Worm (Caenorhabditis elegans) whole organism, L4 larva: ENCODE results near the gene B0334.13.

Experiments
- F37D6.2 ChIP-seq: sonication (generic microtip); optimal IDR thresholded peaks from 2 replicates; lab custom pipeline; 2016; ENCODE audit warnings: mild to moderate bottlenecking, missing genetic modification characterization, missing compliant biosample characterization
- F44E2.7 ChIP-seq: fragments of 200-800 bp; sonication (Bioruptor generic); IDR thresholded peaks from 2 replicates; pipeline ENCODE4 v2.1.2; 2022; ENCODE audit warnings: missing genetic modification characterization, missing compliant biosample characterization
- F49E8.2 ChIP-seq: sonication (generic microtip); optimal IDR thresholded peaks from 2 replicates; lab custom pipeline; 2016; ENCODE audit warnings: missing compliant biosample characterization, mild to moderate bottlenecking, missing genetic modification characterization, borderline replicate concordance
- R02D3.7 ChIP-seq: fragments of 150-350 bp; sonication (generic microtip); optimal IDR thresholded peaks from 3 replicates; lab custom pipeline; 2014; ENCODE audit warnings: missing biosample characterization, missing genetic modification characterization
- T26A8.4 ChIP-seq: fragments of 200-800 bp; sonication (Bioruptor generic); IDR thresholded peaks from 2 replicates; pipeline ENCODE4 v1.3.6; 2022; ENCODE audit warnings: missing genetic modification characterization, missing compliant biosample characterization
- Y48G9A.11 ChIP-seq: fragments of 200-800 bp; sonication (Bioruptor generic); IDR thresholded peaks from 2 replicates; pipeline ENCODE4 v1.3.6; 2022; ENCODE audit warnings: missing genetic modification reagents, missing genetic modification characterization, missing compliant biosample characterization
- Y5F2A.4 ChIP-seq: fragments of 200-800 bp; sonication (Bioruptor generic); optimal IDR thresholded peaks from 2 replicates; lab custom pipeline; 2018; ENCODE audit warnings: mild to moderate bottlenecking, missing genetic modification characterization, missing compliant biosample characterization
- ZK337.2 ChIP-seq: fragments of 200-800 bp; sonication (Bioruptor generic); IDR thresholded peaks from 2 replicates; pipeline ENCODE4 v1.3.6; 2022; ENCODE audit warnings: missing genetic modification reagents, missing genetic modification characterization, missing compliant biosample characterization
- aha-1 ChIP-seq: fragments of 150-350 bp; peaks from one replicate; lab custom pipeline; 2014; ENCODE audit warnings: missing biosample characterization, missing genetic modification characterization
- aly-2 ChIP-seq: sonication (generic microtip); optimal IDR thresholded peaks from 2 replicates; lab custom pipeline; 2018; ENCODE audit warnings: missing biosample characterization, missing genetic modification characterization
- ceh-20 ChIP-seq: fragments of 200-800 bp; sonication (Bioruptor generic); IDR thresholded peaks from 2 replicates; pipeline ENCODE4 v1.3.6; 2022; ENCODE audit warnings: missing genetic modification reagents, missing genetic modification characterization, missing compliant biosample characterization
- ceh-28 ChIP-seq: fragments of 150-350 bp; optimal IDR thresholded peaks from 2 replicates; lab custom pipeline; 2014; ENCODE audit warnings: missing biosample characterization, missing genetic modification reagents, missing genetic modification characterization
- ceh-32 ChIP-seq: sonication (generic microtip); optimal IDR thresholded peaks from 2 replicates; lab custom pipeline; 2016; ENCODE audit warnings: mild to moderate bottlenecking, missing genetic modification characterization, missing compliant biosample characterization; ENCODE audit not compliant: poor library complexity
- ceh-44 ChIP-seq: fragments of 200-800 bp; sonication (Bioruptor generic); IDR thresholded peaks from 2 replicates; pipeline ENCODE4 v1.3.6; 2022; ENCODE audit warnings: missing genetic modification reagents, missing genetic modification characterization, missing compliant biosample characterization
- ces-1 ChIP-seq: fragments of 150-350 bp; sonication (generic microtip); optimal IDR thresholded peaks from 4 replicates; lab custom pipeline; 2014; ENCODE audit warnings: missing biosample characterization, missing genetic modification reagents, missing genetic modification characterization
- cey-2 ChIP-seq: sonication (generic microtip); optimal IDR thresholded peaks from 3 replicates; lab custom pipeline; 2017; ENCODE audit warnings: missing genetic modification characterization, mild to moderate bottlenecking, missing compliant biosample characterization, antibody characterized with exemption, borderline replicate concordance; ENCODE audit not compliant: insufficient read depth
- ctbp-1 ChIP-seq: fragments of 200-800 bp; sonication (Bioruptor generic); IDR thresholded peaks from 2 replicates; pipeline ENCODE4 v1.3.6; 2022; ENCODE audit warnings: missing genetic modification reagents, missing genetic modification characterization, missing compliant biosample characterization
- daf-12 ChIP-seq: fragments of 150-350 bp; optimal IDR thresholded peaks from 2 replicates; lab custom pipeline; 2014; ENCODE audit warnings: missing biosample characterization, missing genetic modification reagents, missing genetic modification characterization
- daf-19 ChIP-seq: fragments of 200-800 bp; sonication (Bioruptor generic); conservative IDR thresholded peaks from 2 replicates; pipeline ENCODE4 v1.3.6; 2022; ENCODE audit warnings: missing genetic modification characterization, missing compliant biosample characterization
- daf-8 ChIP-seq: fragments of 200-800 bp; sonication (Bioruptor generic); IDR thresholded peaks from 2 replicates; pipeline ENCODE4 v1.3.6; 2022; ENCODE audit warnings: missing genetic modification characterization, missing compliant biosample characterization
- dmd-8 ChIP-seq: fragments of 200-800 bp; sonication (Bioruptor generic); IDR thresholded peaks from 2 replicates; pipeline ENCODE4 v1.3.6; 2022; ENCODE audit warnings: missing genetic modification characterization, missing compliant biosample characterization
- dmd-9 ChIP-seq: fragments of 200-800 bp; sonication (Bioruptor generic); IDR thresholded peaks from 2 replicates; pipeline ENCODE4 v1.3.6; 2022; ENCODE audit warnings: missing genetic modification reagents, missing genetic modification characterization, missing compliant biosample characterization
- dpl-1 ChIP-seq: fragments of 150-350 bp; optimal IDR thresholded peaks from 2 replicates; lab custom pipeline; 2014; ENCODE audit warnings: missing biosample characterization, missing genetic modification reagents, missing genetic modification characterization
- hlh-11 ChIP-seq: fragments of 200-800 bp; sonication (Bioruptor generic); optimal IDR thresholded peaks from 2 replicates; lab custom pipeline; 2018; ENCODE audit warnings: mild to moderate bottlenecking, missing genetic modification characterization, missing compliant biosample characterization
- hlh-30 ChIP-seq: sonication (generic microtip); optimal IDR thresholded peaks from 2 replicates; lab custom pipeline; 2017; ENCODE audit warnings: antibody characterized with exemption, mild to moderate bottlenecking, missing genetic modification characterization, missing compliant biosample characterization; ENCODE audit not compliant: insufficient read depth
- jun-1 ChIP-seq: fragments of 150-350 bp; optimal IDR thresholded peaks from 2 replicates; lab custom pipeline; 2014; ENCODE audit warnings: missing biosample characterization, missing genetic modification reagents, missing genetic modification characterization
- lim-7 ChIP-seq: fragments of 200-800 bp; sonication (Bioruptor generic); IDR thresholded peaks from 2 replicates; pipeline ENCODE4 v1.3.6; 2022; ENCODE audit warnings: missing genetic modification characterization, missing compliant biosample characterization
- lin-1 ChIP-seq: fragments of 200-800 bp; sonication (Bioruptor generic); IDR thresholded peaks from 2 replicates; pipeline ENCODE4 v1.3.6; 2022; ENCODE audit warnings: missing genetic modification reagents, missing genetic modification characterization, missing compliant biosample characterization
- lin-39 ChIP-seq: fragments of 150-350 bp; optimal IDR thresholded peaks from 2 replicates; lab custom pipeline; 2014; ENCODE audit warnings: missing biosample characterization, missing genetic modification reagents, missing genetic modification characterization
- lir-3 ChIP-seq: sonication (generic microtip); optimal IDR thresholded peaks from 2 replicates; lab custom pipeline; 2016; ENCODE audit warnings: mild to moderate bottlenecking, missing genetic modification characterization, missing compliant biosample characterization
- lsy-2 ChIP-seq, 2 experiments: fragments of 150-350 bp in 1 of 2; sonication (generic microtip) in 1 of 2; optimal IDR thresholded peaks; 2 replicates each; lab custom pipeline; 2014 to 2017; ENCODE audit warnings: missing biosample characterization in 2 of 2, missing genetic modification characterization in 2 of 2
- mxl-3 ChIP-seq: fragments of 200-800 bp; sonication (Bioruptor generic); optimal IDR thresholded peaks from 2 replicates; lab custom pipeline; 2018; ENCODE audit warnings: mild to moderate bottlenecking, missing genetic modification characterization, missing compliant biosample characterization
- nhr-111 ChIP-seq: fragments of 200-800 bp; sonication (Bioruptor generic); optimal IDR thresholded peaks from 2 replicates; lab custom pipeline; 2018; ENCODE audit warnings: mild to moderate bottlenecking, missing genetic modification characterization, missing compliant biosample characterization
- nhr-237 ChIP-seq: sonication (generic microtip); optimal IDR thresholded peaks from 2 replicates; lab custom pipeline; 2017; ENCODE audit warnings: missing biosample characterization, missing genetic modification characterization
- nhr-25 ChIP-seq: sonication (generic microtip); optimal IDR thresholded peaks from 2 replicates; lab custom pipeline; 2017; ENCODE audit warnings: missing genetic modification characterization, mild to moderate bottlenecking, missing compliant biosample characterization, antibody characterized with exemption, moderate library complexity, borderline replicate concordance; ENCODE audit not compliant: insufficient read depth
- nhr-28 ChIP-seq: fragments of 150-350 bp; optimal IDR thresholded peaks from 2 replicates; lab custom pipeline; 2014; ENCODE audit warnings: missing biosample characterization, missing genetic modification characterization
- nhr-41 ChIP-seq: fragments of 200-800 bp; sonication (Bioruptor generic); IDR thresholded peaks from 2 replicates; pipeline ENCODE4 v1.3.6; 2022; ENCODE audit warnings: missing genetic modification reagents, missing genetic modification characterization, missing compliant biosample characterization
- nhr-48 ChIP-seq: sonication (generic microtip); optimal IDR thresholded peaks from 2 replicates; lab custom pipeline; 2016; ENCODE audit warnings: mild to moderate bottlenecking, missing genetic modification characterization, missing compliant biosample characterization
- nhr-76 ChIP-seq: fragments of 150-350 bp; optimal IDR thresholded peaks from 2 replicates; lab custom pipeline; 2014; ENCODE audit warnings: missing biosample characterization, missing genetic modification characterization
- nhr-77 ChIP-seq: fragments of 150-350 bp; optimal IDR thresholded peaks from 2 replicates; lab custom pipeline; 2014; ENCODE audit warnings: missing biosample characterization, missing genetic modification characterization
- pqm-1 ChIP-seq: sonication (generic microtip); optimal IDR thresholded peaks from 2 replicates; lab custom pipeline; 2017; ENCODE audit warnings: missing biosample characterization, missing genetic modification characterization
- set-16 ChIP-seq: fragments of 200-800 bp; sonication (Bioruptor generic); IDR thresholded peaks from 2 replicates; pipeline ENCODE4 v1.3.6; 2022; ENCODE audit warnings: missing genetic modification reagents, missing genetic modification characterization, missing compliant biosample characterization
- snpc-1.2 ChIP-seq: fragments of 200-800 bp; sonication (Bioruptor generic); IDR thresholded peaks from 2 replicates; pipeline ENCODE4 v1.3.6; 2022; ENCODE audit warnings: missing genetic modification reagents, missing genetic modification characterization, missing compliant biosample characterization
- snpc-4 ChIP-seq: fragments of 150-350 bp; optimal IDR thresholded peaks from 2 replicates; lab custom pipeline; 2014; ENCODE audit warnings: missing biosample characterization, missing genetic modification characterization
- spr-3 ChIP-seq: fragments of 200-800 bp; sonication (Bioruptor generic); optimal IDR thresholded peaks from 2 replicates; lab custom pipeline; 2018; ENCODE audit warnings: mild to moderate bottlenecking, missing genetic modification characterization, missing compliant biosample characterization
- unc-62 ChIP-seq, 3 experiments: fragments of 150-350 bp in 1 of 3; sonication (generic microtip); optimal IDR thresholded peaks in 2 of 3; peaks in 1 of 3; 1 replicate in 1 of 3; 2 replicates in 2 of 3; lab custom pipeline; 2014 to 2017; ENCODE audit warnings: missing biosample characterization in 3 of 3, missing genetic modification characterization in 3 of 3, missing genetic modification reagents in 3 of 3, missing genotype in 1 of 3
- vab-7 ChIP-seq: fragments of 200-800 bp; sonication (Bioruptor generic); IDR thresholded peaks from 2 replicates; pipeline ENCODE4 v1.3.6; 2022; ENCODE audit warnings: missing genetic modification reagents, missing genetic modification characterization, missing compliant biosample characterization
- zfp-3 ChIP-seq: fragments of 200-800 bp; sonication (Bioruptor generic); conservative IDR thresholded peaks from 2 replicates; pipeline ENCODE4 v1.3.6; 2022; ENCODE audit warnings: missing genetic modification reagents, missing genetic modification characterization, missing compliant biosample characterization
- zip-2 ChIP-seq: fragments of 150-350 bp; optimal IDR thresholded peaks from 2 replicates; lab custom pipeline; 2014; ENCODE audit warnings: missing biosample characterization, missing genetic modification characterization
- ztf-11 ChIP-seq: fragments of 150-350 bp; optimal IDR thresholded peaks from 2 replicates; lab custom pipeline; 2014; ENCODE audit warnings: missing biosample characterization, missing genetic modification characterization

Gene B0334.13

DNA sequence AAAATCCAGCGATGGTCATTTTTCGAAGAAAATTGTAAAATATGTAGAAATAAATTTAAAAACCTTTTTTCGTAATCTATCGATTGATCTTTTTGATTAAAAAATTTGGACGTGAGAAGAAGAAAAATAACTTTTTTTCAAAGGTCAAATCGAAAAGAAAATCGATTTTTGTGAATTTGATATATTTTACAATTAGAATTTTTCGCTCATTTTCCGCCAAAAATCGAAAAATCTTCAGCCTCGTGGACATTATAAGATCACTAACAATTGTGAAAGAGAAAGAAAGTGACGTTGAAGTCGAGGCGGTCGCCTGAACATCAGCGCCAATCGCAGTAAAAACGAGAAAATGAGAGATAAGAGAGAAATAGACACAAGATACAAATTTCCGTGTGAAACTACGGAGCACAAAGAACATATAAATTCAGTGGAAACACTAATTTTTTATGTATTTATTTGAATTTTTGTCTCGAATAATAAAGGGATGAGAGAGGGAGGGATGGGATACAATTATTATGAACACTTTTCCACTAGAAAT lies 18.5 kb upstream of the B0334.13 start, which contains the start of gene cisd-1 (continued):
- TF ChIP-seq dmd-8 (no peak), nhr-25 (tag; lab: Kevin White, UChicago) (no peak), lin-1 (GFP tag; lab: Robert Waterston, UW) (no peak), T26A8.4 (GFP tag; lab: Robert Waterston, UW) (no peak), ces-1 (no peak), lim-7 (no peak), ceh-44 (no peak), aly-2 (tag; lab: Kevin White, UChicago) (no peak), set-16 (GFP tag; lab: Robert Waterston, UW) (no peak), nhr-28 (peak; percentile 98), mxl-3 (GFP tag; lab: Kevin White, UChicago) (peak; percentile 49), ZK337.2 (GFP tag; lab: Robert Waterston, UW) (no peak), nhr-48 (tag; lab: Kevin White, UChicago) (no peak), Y48G9A.11 (GFP tag; lab: Robert Waterston, UW) (no peak), nhr-237 (tag; lab: Kevin White, UChicago) (no peak), nhr-41 (no peak), cey-2 (tag; lab: Kevin White, UChicago) (no peak), F44E2.7 (GFP tag; lab: Robert Waterston, UW) (no peak), daf-8 (GFP tag; lab: Robert Waterston, UW) (no peak), Y5F2A.4 (no peak), hlh-11 (tag; lab: Kevin White, UChicago) (peak; percentile 53), lir-3 (tag; lab: Kevin White, UChicago) (no peak), lin-39 (tag; lab: Kevin White, UChicago) (no peak), ceh-28 (tag; lab: Kevin White, UChicago) (no peak), ceh-20 (GFP tag; lab: Robert Waterston, UW) (no peak), nhr-111 (GFP tag; lab: Kevin White, UChicago) (no peak), daf-19 (GFP tag; lab: Robert Waterston, UW) (no peak), R02D3.7 (tag; lab: Kevin White, UChicago) (no peak), dmd-9 (GFP tag; lab: Robert Waterston, UW) (no peak), snpc-1.2 (GFP tag; lab: Robert Waterston, UW) (no peak), jun-1 (tag; lab: Kevin White, UChicago) (no peak), zfp-3 (GFP tag; lab: Robert Waterston, UW) (no peak), vab-7 (no peak), nhr-77 (tag; lab: Kevin White, UChicago) (peak; percentile 2), hlh-30 (peak; percentile 13), nhr-76 (tag; lab: Kevin White, UChicago) (no peak), zip-2 (no peak), spr-3 (GFP tag; lab: Kevin White, UChicago) (no peak), snpc-4 (tag; lab: Kevin White, UChicago) (no peak), pqm-1 (tag; lab: Kevin White, UChicago) (peak; percentile 45), lsy-2 (tag; optimal IDR thresholded peaks at IDR 0.05; lab: Kevin White, UChicago) (no peak), F37D6.2 (no peak), ctbp-1 (no peak), daf-12 (tag; lab: Kevin White, UChicago) (no peak), dpl-1 (GFP tag; lab: Kevin White, UChicago) (no peak), ztf-11 (tag; lab: Kevin White, UChicago) (no peak), unc-62 (GFP tag; optimal IDR thresholded peaks at IDR 0.05 in 1 of 2; lab: Kevin White, UChicago) (no peak), unc-62 (tag; optimal IDR thresholded peaks at IDR 0.05; lab: Kevin White, UChicago) (no peak), aha-1 (tag; lab: Kevin White, UChicago) (no peak), F49E8.2 (tag; lab: Kevin White, UChicago) (no peak), ceh-32 (tag; lab: Kevin White, UChicago) (no peak)
